Fruit fly (Drosophila melanogaster): ENCODE data around the gene Nplp3.

DNA sequence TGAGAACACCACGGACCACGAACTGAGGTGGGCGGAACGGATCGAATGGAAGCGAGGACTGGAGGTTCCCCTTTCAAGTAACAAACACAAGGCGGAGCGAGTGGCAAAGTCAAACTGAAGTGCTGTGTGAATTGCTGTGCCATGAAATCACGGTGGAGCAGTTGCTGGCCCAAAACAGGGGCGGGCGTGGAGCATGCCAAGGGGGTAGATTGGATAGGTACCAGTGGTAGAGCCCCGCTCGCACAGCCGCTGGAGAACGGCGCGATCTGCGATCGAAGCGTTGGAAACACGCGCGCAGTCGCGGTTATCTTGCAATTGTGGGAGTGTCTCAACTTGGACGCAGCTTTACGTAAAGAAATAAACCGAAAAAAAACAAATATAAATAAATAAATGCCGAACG is 10.0 kb downstream of the Nplp3 start, which contains the start of gene CG13038:
- TF ChIP-seq Clk (GFP tag; optimal IDR thresholded peaks at IDR 0.05) (no peak), ovo (GFP tag; optimal IDR thresholded peaks at IDR 0.05) (no peak), pad (GFP tag; optimal IDR thresholded peaks at IDR 0.05) (no peak), CG12768 (GFP tag; optimal IDR thresholded peaks at IDR 0.05) (no peak), CG7045 (GFP tag; optimal IDR thresholded peaks at IDR 0.05) (no peak), CG1620 (GFP tag; optimal IDR thresholded peaks at IDR 0.05) (no peak), CG33017 (tag; optimal IDR thresholded peaks at IDR 0.05) (no peak), bab1 (GFP tag; optimal IDR thresholded peaks at IDR 0.05) (no peak), cic (GFP tag; optimal IDR thresholded peaks at IDR 0.05) (no peak)

All from whole organism, adult.